Worm (Caenorhabditis elegans) whole organism, L3 larva: ENCODE results near the gene irld-12.

ENCODE experiments used
- aly-2 ChIP-seq: fragments of 150-350 bp; optimal IDR thresholded peaks from 2 replicates; lab custom pipeline; 2014; ENCODE audit warnings: missing biosample characterization, missing genetic modification characterization
- ceh-82 ChIP-seq: fragments of 150-350 bp; optimal IDR thresholded peaks from 2 replicates; lab custom pipeline; 2014; ENCODE audit warnings: missing biosample characterization, missing genetic modification characterization
- elt-1 ChIP-seq: fragments of 150-350 bp; optimal IDR thresholded peaks from 2 replicates; lab custom pipeline; 2014; ENCODE audit warnings: missing biosample characterization, missing genetic modification characterization
- elt-3 ChIP-seq, 3 experiments: fragments of 150-350 bp in 1 of 3; sonication (generic microtip) in 2 of 3; optimal IDR thresholded peaks; 2 replicates in 2 of 3; 4 replicates in 1 of 3; lab custom pipeline; 2014 to 2017; ENCODE audit warnings: missing biosample characterization in 3 of 3, missing genetic modification characterization in 3 of 3
- fkh-10 ChIP-seq: sonication (generic microtip); optimal IDR thresholded peaks from 2 replicates; lab custom pipeline; 2017; ENCODE audit warnings: missing biosample characterization, missing genetic modification reagents, missing genetic modification characterization
- nfya-1 ChIP-seq: sonication (generic microtip); optimal IDR thresholded peaks from 2 replicates; lab custom pipeline; 2017; ENCODE audit warnings: missing genetic modification characterization, mild to moderate bottlenecking, missing compliant biosample characterization, antibody characterized with exemption, moderate library complexity; ENCODE audit not compliant: insufficient read depth
- nhr-12 ChIP-seq: fragments of 150-350 bp; optimal IDR thresholded peaks from 2 replicates; lab custom pipeline; 2014; ENCODE audit warnings: missing biosample characterization, missing genetic modification characterization
- nhr-77 ChIP-seq: fragments of 150-350 bp; optimal IDR thresholded peaks from 2 replicates; lab custom pipeline; 2014; ENCODE audit warnings: missing biosample characterization, missing genetic modification characterization

ce11 chrV:3017930-3018329 lies 3.3 kb downstream of the irld-12 start:
- TF ChIP-seq nhr-12 (tag; lab: Kevin White, UChicago), result no peak
- no peak for TF ChIP-seq elt-3 (tag; optimal IDR thresholded peaks at IDR 0.05; lab: Kevin White, UChicago)
- TF ChIP-seq nfya-1 (tag; lab: Kevin White, UChicago), result no peak
- TF ChIP-seq ceh-82, result no peak
- TF ChIP-seq aly-2 (tag; lab: Kevin White, UChicago), result no peak
- TF ChIP-seq nhr-77 (tag; lab: Kevin White, UChicago), result no peak
- no peak for TF ChIP-seq elt-1
- no peak for TF ChIP-seq fkh-10
